Worm (Caenorhabditis elegans) whole organism, L2 larva: ENCODE data around the gene C45B11.6.

ENCODE experiments used
- R02D3.7 ChIP-seq: fragments of 150-350 bp; optimal IDR thresholded peaks from 2 replicates; lab custom pipeline; 2014; ENCODE audit warnings: missing biosample characterization, missing genetic modification characterization
- Y55F3AM.14 ChIP-seq: fragments of 200-800 bp; sonication (Bioruptor generic); optimal IDR thresholded peaks from 2 replicates; lab custom pipeline; 2018; ENCODE audit warnings: mild to moderate bottlenecking, missing genetic modification characterization, missing compliant biosample characterization
- ZK546.5 ChIP-seq: sonication (generic microtip); optimal IDR thresholded peaks from 2 replicates; lab custom pipeline; 2017; ENCODE audit warnings: missing biosample characterization, missing genetic modification characterization
- alr-1 ChIP-seq: fragments of 150-350 bp; optimal IDR thresholded peaks from 2 replicates; lab custom pipeline; 2014; ENCODE audit warnings: missing biosample characterization, missing genetic modification characterization
- aly-2 ChIP-seq: fragments of 150-350 bp; optimal IDR thresholded peaks from 2 replicates; lab custom pipeline; 2014; ENCODE audit warnings: missing biosample characterization, missing genetic modification characterization
- ama-1 ChIP-seq: fragments of 150-350 bp; optimal IDR thresholded peaks from 2 replicates; lab custom pipeline; 2018; ENCODE audit warnings: inconsistent platforms
- blmp-1 ChIP-seq: sonication (generic microtip); optimal IDR thresholded peaks from 2 replicates; lab custom pipeline; 2017; ENCODE audit warnings: missing genetic modification characterization, mild to moderate bottlenecking, missing compliant biosample characterization, antibody characterized with exemption, moderate library complexity; ENCODE audit not compliant: insufficient read depth
- ceh-16 ChIP-seq: fragments of 150-350 bp; optimal IDR thresholded peaks from 2 replicates; lab custom pipeline; 2014; ENCODE audit warnings: missing biosample characterization, missing genetic modification characterization
- ceh-82 ChIP-seq: fragments of 150-350 bp; optimal IDR thresholded peaks from 2 replicates; lab custom pipeline; 2014; ENCODE audit warnings: missing biosample characterization, missing genetic modification characterization
- crh-2 ChIP-seq: sonication (generic microtip); optimal IDR thresholded peaks from 2 replicates; lab custom pipeline; 2017; ENCODE audit warnings: missing biosample characterization, missing genetic modification characterization
- elt-1 ChIP-seq: fragments of 150-350 bp; optimal IDR thresholded peaks from 2 replicates; lab custom pipeline; 2014; ENCODE audit warnings: missing biosample characterization, missing genetic modification characterization
- elt-3 ChIP-seq: sonication (generic microtip); optimal IDR thresholded peaks from 2 replicates; lab custom pipeline; 2017; ENCODE audit warnings: missing biosample characterization, missing genetic modification characterization
- gmeb-1 ChIP-seq: fragments of 150-350 bp; optimal IDR thresholded peaks from 2 replicates; lab custom pipeline; 2014; ENCODE audit warnings: missing biosample characterization, missing genetic modification characterization
- lin-13 ChIP-seq: fragments of 150-350 bp; optimal IDR thresholded peaks from 2 replicates; lab custom pipeline; 2014; ENCODE audit warnings: missing biosample characterization, missing genetic modification reagents, missing genetic modification characterization
- lin-39 ChIP-seq: fragments of 150-350 bp; optimal IDR thresholded peaks from 2 replicates; lab custom pipeline; 2014; ENCODE audit warnings: missing biosample characterization, missing genetic modification reagents, missing genetic modification characterization
- lsy-2 ChIP-seq, 2 experiments: fragments of 150-350 bp in 1 of 2; sonication (generic microtip) in 1 of 2; optimal IDR thresholded peaks; 2 replicates each; lab custom pipeline; 2014 to 2017; ENCODE audit warnings: missing biosample characterization in 2 of 2, missing genetic modification characterization in 2 of 2
- mab-5 ChIP-seq: fragments of 150-350 bp; optimal IDR thresholded peaks from 2 replicates; lab custom pipeline; 2014; ENCODE audit warnings: missing biosample characterization, missing genetic modification characterization
- mbf-1 ChIP-seq: sonication (generic microtip); optimal IDR thresholded peaks from 2 replicates; lab custom pipeline; 2017; ENCODE audit warnings: missing biosample characterization, missing genetic modification characterization
- nhr-10 ChIP-seq: sonication (generic microtip); optimal IDR thresholded peaks from 2 replicates; lab custom pipeline; 2017; ENCODE audit warnings: missing biosample characterization, missing genetic modification characterization
- nhr-11 ChIP-seq: fragments of 150-350 bp; optimal IDR thresholded peaks from 2 replicates; lab custom pipeline; 2014; ENCODE audit warnings: missing biosample characterization, missing genetic modification characterization
- nhr-12 ChIP-seq: fragments of 150-350 bp; optimal IDR thresholded peaks from 2 replicates; lab custom pipeline; 2014; ENCODE audit warnings: missing biosample characterization, missing genetic modification characterization
- nhr-129 ChIP-seq: fragments of 150-350 bp; optimal IDR thresholded peaks from 2 replicates; lab custom pipeline; 2014; ENCODE audit warnings: missing biosample characterization, missing genetic modification characterization
- nhr-237 ChIP-seq: fragments of 150-350 bp; optimal IDR thresholded peaks from 2 replicates; lab custom pipeline; 2014; ENCODE audit warnings: missing biosample characterization, missing genetic modification characterization
- nhr-25 ChIP-seq: fragments of 150-350 bp; sonication (generic microtip); optimal IDR thresholded peaks from 3 replicates; lab custom pipeline; 2014; ENCODE audit warnings: missing biosample characterization, missing genetic modification characterization
- nhr-6 ChIP-seq: fragments of 150-350 bp; optimal IDR thresholded peaks from 2 replicates; lab custom pipeline; 2014; ENCODE audit warnings: missing biosample characterization, missing genetic modification characterization
- peb-1 ChIP-seq: fragments of 150-350 bp; optimal IDR thresholded peaks from 2 replicates; lab custom pipeline; 2014; ENCODE audit warnings: missing biosample characterization, missing genetic modification characterization
- sem-4 ChIP-seq: fragments of 150-350 bp; optimal IDR thresholded peaks from 2 replicates; lab custom pipeline; 2014; ENCODE audit warnings: missing biosample characterization, missing genetic modification reagents, missing genetic modification characterization
- sma-3 ChIP-seq: sonication (generic microtip); optimal IDR thresholded peaks from 2 replicates; lab custom pipeline; 2016; ENCODE audit warnings: missing genetic modification reagents, missing genetic modification characterization, missing compliant biosample characterization
- sma-9 ChIP-seq, 2 experiments: fragments of 150-350 bp in 1 of 2; sonication (generic microtip) in 1 of 2; optimal IDR thresholded peaks; 2 replicates each; lab custom pipeline; 2014 to 2016; ENCODE audit warnings: missing genetic modification characterization in 2 of 2, mild to moderate bottlenecking in 1 of 2, missing biosample characterization in 1 of 2, missing compliant biosample characterization in 1 of 2, missing genetic modification reagents in 1 of 2, moderate library complexity in 1 of 2
- snpc-4 ChIP-seq: fragments of 150-350 bp; optimal IDR thresholded peaks from 2 replicates; lab custom pipeline; 2014; ENCODE audit warnings: missing biosample characterization, missing genetic modification characterization
- unc-62 ChIP-seq: fragments of 150-350 bp; optimal IDR thresholded peaks from 2 replicates; lab custom pipeline; 2014; ENCODE audit warnings: missing biosample characterization, missing genetic modification reagents, missing genetic modification characterization
- ztf-1 ChIP-seq: fragments of 200-800 bp; sonication (Bioruptor generic); conservative IDR thresholded peaks from 2 replicates; pipeline ENCODE4 v1.3.6; 2022; ENCODE audit warnings: missing genetic modification characterization, missing compliant biosample characterization
- ztf-11 ChIP-seq: sonication (generic microtip); optimal IDR thresholded peaks from 2 replicates; lab custom pipeline; 2017; ENCODE audit warnings: missing biosample characterization, missing genetic modification characterization

C45B11.6 gene

DNA sequence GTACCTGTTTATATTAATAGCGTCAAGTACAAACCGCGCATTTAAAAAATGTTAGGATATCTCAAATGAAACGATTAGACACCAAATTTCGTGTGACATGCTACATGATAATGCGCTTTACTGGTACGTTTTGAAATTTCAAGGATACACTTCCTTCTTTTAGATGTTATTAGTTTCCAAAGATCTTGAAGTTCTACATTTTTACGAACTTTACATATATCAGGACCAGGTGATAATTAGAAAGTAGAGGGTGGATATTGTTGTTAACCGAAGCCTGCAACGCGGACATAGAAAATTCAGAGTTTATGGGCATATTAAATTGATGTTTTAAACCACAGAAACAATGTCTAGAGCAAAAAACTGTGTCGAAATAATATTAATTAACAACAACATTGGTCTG lies 30.7 kb upstream of the C45B11.6 start:
- TF ChIP-seq lsy-2 (tag; optimal IDR thresholded peaks at IDR 0.05; lab: Kevin White, UChicago) (no peak), ceh-82 (tag; lab: Kevin White, UChicago) (no peak), nhr-10 (tag; lab: Kevin White, UChicago) (no peak), nhr-237 (no peak), ceh-16 (tag; lab: Kevin White, UChicago) (no peak), ztf-1 (GFP tag; lab: Robert Waterston, UW) (no peak), sma-9 (GFP tag; optimal IDR thresholded peaks at IDR 0.05; lab: Kevin White, UChicago) (no peak), sma-9 (tag; optimal IDR thresholded peaks at IDR 0.05; lab: Kevin White, UChicago) (no peak), alr-1 (no peak), R02D3.7 (no peak), nhr-129 (tag; lab: Kevin White, UChicago) (no peak), nhr-12 (tag; lab: Kevin White, UChicago) (no peak), gmeb-1 (tag; lab: Kevin White, UChicago) (no peak), sma-3 (GFP tag; lab: Kevin White, UChicago) (no peak), elt-3 (tag; lab: Kevin White, UChicago) (no peak), ztf-11 (no peak), mab-5 (tag; lab: Kevin White, UChicago) (no peak), elt-1 (no peak), ZK546.5 (tag; lab: Kevin White, UChicago) (no peak)

- TF ChIP-seq nhr-12 (tag; lab: Kevin White, UChicago) (no peak), elt-3 (tag; lab: Kevin White, UChicago) (no peak)
Observed at ce11 chrV:11014758-11015157, 29.1 kb upstream of the C45B11.6 start.

ce11 chrV:11016846-11017553 lies 26.9 kb upstream of the C45B11.6 start:
- TF ChIP-seq lin-39 (tag; lab: Kevin White, UChicago) = no peak
- TF ChIP-seq Y55F3AM.14 (GFP tag; lab: Kevin White, UChicago) = no peak
- TF ChIP-seq sma-9 (GFP tag; optimal IDR thresholded peaks at IDR 0.05; lab: Kevin White, UChicago) = peak; percentile 69
- no peak for TF ChIP-seq sma-9 (tag; optimal IDR thresholded peaks at IDR 0.05; lab: Kevin White, UChicago)
- peak; percentile 57 for TF ChIP-seq sma-3 (GFP tag; lab: Kevin White, UChicago)

DNA sequence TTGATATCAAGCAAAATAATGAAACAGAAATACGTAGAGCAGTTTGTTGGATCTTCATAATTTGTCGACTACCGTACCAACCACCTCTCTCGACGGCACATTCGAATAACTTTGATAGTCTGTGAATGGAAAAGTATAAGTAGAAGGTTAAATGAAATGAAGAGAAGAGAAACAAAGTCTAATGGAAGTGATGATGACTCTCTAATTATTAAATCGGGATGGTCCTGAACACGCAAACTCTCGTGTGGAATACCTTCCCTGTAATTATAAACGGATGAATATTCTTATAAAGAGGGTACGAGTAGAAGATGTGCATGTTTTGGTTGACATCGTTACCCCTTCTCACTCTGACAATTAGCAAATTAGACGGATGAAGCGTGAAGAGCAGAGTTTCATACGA lies 21.1 kb upstream of the C45B11.6 start, which contains the start of the genes C13G3.12 and hot-6:
Gene C13G3.12, minus strand, starts transcription at position 101 of the 400 bp plus-strand sequence.
Gene hot-6, minus strand, starts transcription at position 121 of the 400 bp plus-strand sequence.
- no peak for TF ChIP-seq ceh-16 (tag; lab: Kevin White, UChicago)

ce11 chrV:11027740-11028139 lies 16.1 kb upstream of the C45B11.6 start:
- TF ChIP-seq nhr-6 (tag; lab: Kevin White, UChicago) = no peak
- TF ChIP-seq mbf-1 (tag; lab: Kevin White, UChicago) = no peak
- no peak for TF ChIP-seq elt-1
- no peak for TF ChIP-seq nhr-12 (tag; lab: Kevin White, UChicago)
- TF ChIP-seq ceh-82 (tag; lab: Kevin White, UChicago) = no peak
- TF ChIP-seq crh-2 (tag; lab: Kevin White, UChicago) = no peak
- TF ChIP-seq peb-1 = no peak
- no peak for TF ChIP-seq sem-4
- no peak for TF ChIP-seq R02D3.7
- TF ChIP-seq lin-13 (GFP tag; lab: Kevin White, UChicago) = no peak
- TF ChIP-seq nhr-11 (tag; lab: Kevin White, UChicago) = no peak
- no peak for TF ChIP-seq snpc-4
- no peak for TF ChIP-seq ama-1 (lab: Kevin White, UChicago)
- no peak for TF ChIP-seq aly-2
- no peak for TF ChIP-seq unc-62
- no peak for TF ChIP-seq nhr-25 (tag; lab: Kevin White, UChicago)
- no peak for TF ChIP-seq blmp-1 (tag; lab: Kevin White, UChicago)
- no peak for TF ChIP-seq mab-5 (tag; lab: Kevin White, UChicago)
- TF ChIP-seq alr-1 = no peak
